Worm (Caenorhabditis elegans): ENCODE data around the gene cln-3.3.

Gene cln-3.3

DNA sequence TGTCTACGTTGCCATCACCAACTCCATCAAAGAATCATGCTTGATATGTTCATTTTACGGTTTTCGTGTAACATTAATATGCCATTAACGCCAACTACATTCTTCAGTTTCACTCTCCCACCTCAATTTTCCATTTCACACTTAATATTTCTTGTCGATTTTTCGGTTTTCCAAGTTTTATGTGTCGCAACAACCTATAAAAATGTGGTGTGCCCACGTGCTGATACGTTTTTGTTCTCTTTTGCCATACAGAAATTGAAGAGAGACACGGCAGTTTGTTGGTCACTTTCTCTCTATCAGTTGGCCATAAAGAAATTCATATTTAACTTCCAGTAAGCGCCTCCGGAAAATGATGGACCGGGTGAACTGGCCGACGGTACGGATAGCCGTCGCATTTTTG is at the start of gene cln-3.3:
cln-3.3 (plus strand) TSS at position 334 of the 400 bp plus-strand sequence.
- TF ChIP-seq elt-4 (tag; optimal IDR thresholded peaks at IDR 0.05) (no peak), ceh-2 (tag; optimal IDR thresholded peaks at IDR 0.05) (no peak), ceh-24 (tag; optimal IDR thresholded peaks at IDR 0.05) (no peak), ceh-9 (tag; optimal IDR thresholded peaks at IDR 0.05) (no peak), ceh-48 (tag; optimal IDR thresholded peaks at IDR 0.05) (no peak), rnt-1 (tag; optimal IDR thresholded peaks at IDR 0.05) (no peak), ceh-45 (GFP tag; IDR thresholded peaks at IDR 0.05) (no peak), hlh-15 (tag; optimal IDR thresholded peaks at IDR 0.05) (no peak), ama-1 (optimal IDR thresholded peaks at IDR 0.05) (no peak), pax-1 (tag; optimal IDR thresholded peaks at IDR 0.05) (no peak), pha-4 (tag; optimal IDR thresholded peaks at IDR 0.05) (no peak), ceh-30 (tag; optimal IDR thresholded peaks at IDR 0.05) (no peak), hlh-13 (GFP tag; optimal IDR thresholded peaks at IDR 0.05) (no peak), ceh-22 (tag; optimal IDR thresholded peaks at IDR 0.05) (no peak), odd-2 (tag; optimal IDR thresholded peaks at IDR 0.05) (no peak), K09A11.1 (tag; optimal IDR thresholded peaks at IDR 0.05; ENCODE audit: insufficient read depth) (no peak), pat-9 (tag; optimal IDR thresholded peaks at IDR 0.05) (no peak), nfya-1 (tag; optimal IDR thresholded peaks at IDR 0.05) (no peak)

- TF ChIP-seq ceh-31 (tag; optimal IDR thresholded peaks at IDR 0.05) (no peak), ets-4 (tag; optimal IDR thresholded peaks at IDR 0.05) (no peak), odd-2 (tag; optimal IDR thresholded peaks at IDR 0.05) (no peak), fkh-10 (GFP tag; optimal IDR thresholded peaks at IDR 0.05) (no peak), mec-3 (tag; optimal IDR thresholded peaks at IDR 0.05; ENCODE audit: borderline replicate concordance) (no peak), ztf-16 (tag; optimal IDR thresholded peaks at IDR 0.05) (no peak)
Observed at ce11 chrV:8635575-8635974, 47.3 kb upstream of the cln-3.3 start, which contains the start of gene oac-29. Gene oac-29, minus strand, starts transcription at chrV:8635675.

ce11 chrV:8636907-8637306 is 45.9 kb upstream of the cln-3.3 start, which contains the start of gene grl-12:
Gene grl-12, minus strand, starts transcription at chrV:8637007.
- no peak for TF ChIP-seq hlh-13 (GFP tag; optimal IDR thresholded peaks at IDR 0.05)
- TF ChIP-seq hlh-30 (tag; optimal IDR thresholded peaks at IDR 0.05; ENCODE audit: insufficient read depth) = no peak
- no peak for TF ChIP-seq ets-4 (tag; optimal IDR thresholded peaks at IDR 0.05)
- no peak for TF ChIP-seq ceh-14 (tag; optimal IDR thresholded peaks at IDR 0.05)

DNA sequence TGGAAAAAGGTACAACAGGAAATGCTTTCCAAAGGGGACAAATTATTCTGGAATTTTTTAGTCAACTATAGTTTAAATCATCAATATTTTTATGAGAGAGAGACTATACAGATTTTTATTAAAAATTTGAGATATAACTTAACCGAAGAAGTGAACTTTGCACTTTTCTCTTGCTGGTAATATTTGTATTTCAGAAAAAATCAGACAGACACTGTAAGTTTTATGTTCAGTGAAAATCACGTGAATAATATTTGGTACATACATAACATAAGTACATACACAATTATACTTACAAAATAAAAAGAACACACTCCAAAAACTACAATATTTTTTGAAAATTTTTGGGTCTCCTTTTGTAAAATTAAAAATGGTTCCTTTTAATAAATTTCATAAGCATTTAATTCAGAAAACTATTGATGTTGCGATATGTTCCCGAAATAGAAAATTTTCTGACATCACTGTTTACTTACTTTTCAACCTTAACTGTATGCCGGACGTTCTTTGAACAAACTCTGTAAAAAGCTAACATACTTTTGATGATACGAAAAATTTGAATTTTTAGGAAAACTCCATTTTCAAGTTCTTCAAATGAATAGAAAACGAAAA is 45.1 kb upstream of the cln-3.3 start, which contains the start of the genes F28A12.10 and acd-4:
F28A12.10 (minus strand) TSS at position 101 of the 606 bp plus-strand sequence.
acd-4 (plus strand) TSS at position 556 of the 606 bp plus-strand sequence.
- TF ChIP-seq ets-4 (tag; optimal IDR thresholded peaks at IDR 0.05) (no peak), ama-1 (optimal IDR thresholded peaks at IDR 0.05) (no peak)

DNA sequence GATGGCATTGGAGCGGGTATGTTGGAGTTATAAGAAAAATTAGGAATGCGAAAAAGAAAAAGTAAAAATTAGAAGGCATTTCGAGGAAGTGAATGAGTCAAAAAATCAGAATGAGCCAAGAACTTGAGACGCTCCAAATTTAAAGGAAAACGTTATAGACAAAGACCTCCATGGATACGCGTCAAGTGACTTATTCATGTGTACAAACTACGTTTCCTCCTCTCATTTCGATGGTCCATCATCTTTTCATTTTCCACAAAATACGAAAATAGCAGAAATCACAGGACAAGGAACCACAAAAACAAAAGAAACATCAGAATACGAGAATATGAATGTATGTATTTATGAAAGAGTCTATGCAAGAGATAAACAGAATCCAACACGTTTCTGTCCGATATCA is 41.6 kb upstream of the cln-3.3 start, which contains the start of gene F28A12.3:
F28A12.3 (minus strand) TSS at position 101 of the 400 bp plus-strand sequence.
- TF ChIP-seq pqm-1 (tag; optimal IDR thresholded peaks at IDR 0.05) (no peak), lim-6 (tag; optimal IDR thresholded peaks at IDR 0.05) (no peak), pat-9 (tag; optimal IDR thresholded peaks at IDR 0.05) (no peak), ceh-45 (GFP tag; IDR thresholded peaks at IDR 0.05) (no peak), hlh-13 (GFP tag; optimal IDR thresholded peaks at IDR 0.05) (no peak), hlh-8 (tag; optimal IDR thresholded peaks at IDR 0.05) (no peak), fax-1 (tag; optimal IDR thresholded peaks at IDR 0.05) (no peak), ceh-24 (tag; optimal IDR thresholded peaks at IDR 0.05) (no peak), che-1 (tag; optimal IDR thresholded peaks at IDR 0.05) (no peak), hlh-15 (tag; optimal IDR thresholded peaks at IDR 0.05) (no peak), pha-4 (tag; optimal IDR thresholded peaks at IDR 0.05) (no peak), ceh-18 (tag; optimal IDR thresholded peaks at IDR 0.05) (no peak), ceh-6 (GFP tag; optimal IDR thresholded peaks at IDR 0.05) (no peak), F13H6.1 (tag; optimal IDR thresholded peaks at IDR 0.05) (no peak), ceh-30 (tag; optimal IDR thresholded peaks at IDR 0.05) (no peak), sox-4 (tag; optimal IDR thresholded peaks at IDR 0.05) (no peak), pax-1 (tag; optimal IDR thresholded peaks at IDR 0.05) (no peak), ref-2 (tag; optimal IDR thresholded peaks at IDR 0.05) (no peak)
